Worm (Caenorhabditis elegans): ENCODE measurements around the gene Y77E11A.12.

ce11 chrIV:1469093-1469492 lies 5.8 kb downstream of the Y77E11A.12 start:
- TF ChIP-seq ztf-11 (tag; optimal IDR thresholded peaks at IDR 0.05): no peak
- no peak for TF ChIP-seq lin-13 (GFP tag; optimal IDR thresholded peaks at IDR 0.05)
- no peak for TF ChIP-seq nhr-77 (tag; optimal IDR thresholded peaks at IDR 0.05)
- no peak for TF ChIP-seq ztf-4 (tag; optimal IDR thresholded peaks at IDR 0.05)
- TF ChIP-seq ceh-82 (tag; optimal IDR thresholded peaks at IDR 0.05): no peak
